Worm (Caenorhabditis elegans): Measurements from ENCODE around the gene gck-4.
A peak's percentile ranks its signal among the peaks of the same experiment; 100 is the strongest.

gck-4 gene

ce11 chrX:13697520-13697919, 20.5 kb downstream of the gck-4 start:
- TF ChIP-seq ztf-23 (GFP tag; IDR thresholded peaks at IDR 0.05) (no peak), cog-1 (tag; optimal IDR thresholded peaks at IDR 0.05) (no peak), T22C8.4 (GFP tag; IDR thresholded peaks at IDR 0.05) (no peak), flt-1 (GFP tag; IDR thresholded peaks at IDR 0.05) (0 out of 2 replicates have a peak, but pooled peaks have one; percentile 44), ref-1 (GFP tag; conservative IDR thresholded peaks at IDR 0.05) (no peak), ztf-29 (GFP tag; IDR thresholded peaks at IDR 0.05) (no peak)

ce11 chrX:13700642-13701233, 23.7 kb downstream of the gck-4 start:
- TF ChIP-seq ztf-23 (GFP tag; IDR thresholded peaks at IDR 0.05): peak; percentile 84
- TF ChIP-seq flt-1 (GFP tag; IDR thresholded peaks at IDR 0.05): peak; percentile 88
- no peak for TF ChIP-seq ref-1 (GFP tag; conservative IDR thresholded peaks at IDR 0.05)
- peak; percentile 69 for TF ChIP-seq klf-2 (GFP tag; conservative IDR thresholded peaks at IDR 0.05)
- TF ChIP-seq cog-1 (tag; optimal IDR thresholded peaks at IDR 0.05): peak; percentile 98
- peak; percentile 51 for TF ChIP-seq med-1 (GFP tag; optimal IDR thresholded peaks at IDR 0.05; ENCODE audit: insufficient read depth)
- peak; percentile 55; the same call in 1 of the 2 replicates for TF ChIP-seq T22C8.4 (GFP tag; IDR thresholded peaks at IDR 0.05)
- peak; percentile 56; the same call in 1 of the 2 replicates for TF ChIP-seq ztf-29 (GFP tag; IDR thresholded peaks at IDR 0.05)
- peak; percentile 64; the same call in 1 of the 2 replicates for TF ChIP-seq tab-1 (GFP tag; IDR thresholded peaks at IDR 0.05)

- TF ChIP-seq ztf-23 (GFP tag; IDR thresholded peaks at IDR 0.05) (no peak), med-1 (GFP tag; optimal IDR thresholded peaks at IDR 0.05; ENCODE audit: insufficient read depth) (no peak), tab-1 (GFP tag; IDR thresholded peaks at IDR 0.05) (no peak), klf-2 (GFP tag; conservative IDR thresholded peaks at IDR 0.05) (no peak), cog-1 (tag; optimal IDR thresholded peaks at IDR 0.05) (no peak), ref-1 (GFP tag; conservative IDR thresholded peaks at IDR 0.05) (no peak), flt-1 (GFP tag; IDR thresholded peaks at IDR 0.05) (no peak), ztf-29 (GFP tag; IDR thresholded peaks at IDR 0.05) (no peak), T22C8.4 (GFP tag; IDR thresholded peaks at IDR 0.05) (no peak)
These were observed 25.9 kb downstream of the gck-4 start for ce11 chrX:13702923-13703322.

- TF ChIP-seq cog-1 (tag; optimal IDR thresholded peaks at IDR 0.05) (no peak), med-1 (GFP tag; optimal IDR thresholded peaks at IDR 0.05; ENCODE audit: insufficient read depth) (no peak), ztf-29 (GFP tag; IDR thresholded peaks at IDR 0.05) (no peak), ref-1 (GFP tag; conservative IDR thresholded peaks at IDR 0.05) (no peak), flt-1 (GFP tag; IDR thresholded peaks at IDR 0.05) (no peak), T22C8.4 (GFP tag; IDR thresholded peaks at IDR 0.05) (no peak), ztf-23 (GFP tag; IDR thresholded peaks at IDR 0.05) (no peak), tab-1 (GFP tag; IDR thresholded peaks at IDR 0.05) (no peak), klf-2 (GFP tag; conservative IDR thresholded peaks at IDR 0.05) (no peak)
These were observed 29.6 kb downstream of the gck-4 start, which contains the start of gene K02D3.1 for ce11 chrX:13706607-13707006. Gene K02D3.1, plus strand, starts transcription at chrX:13706907.

- no peak for TF ChIP-seq klf-2 (GFP tag; conservative IDR thresholded peaks at IDR 0.05)
- no peak for TF ChIP-seq ztf-23 (GFP tag; IDR thresholded peaks at IDR 0.05)
- TF ChIP-seq med-1 (GFP tag; optimal IDR thresholded peaks at IDR 0.05; ENCODE audit: insufficient read depth): no peak
- no peak for TF ChIP-seq cog-1 (tag; optimal IDR thresholded peaks at IDR 0.05)
- no peak for TF ChIP-seq T22C8.4 (GFP tag; IDR thresholded peaks at IDR 0.05)
- TF ChIP-seq ztf-29 (GFP tag; IDR thresholded peaks at IDR 0.05): no peak
- no peak for TF ChIP-seq flt-1 (GFP tag; IDR thresholded peaks at IDR 0.05)
- no peak for TF ChIP-seq tab-1 (GFP tag; IDR thresholded peaks at IDR 0.05)
- TF ChIP-seq ref-1 (GFP tag; conservative IDR thresholded peaks at IDR 0.05): no peak
These were observed 32.1 kb downstream of the gck-4 start for ce11 chrX:13709060-13709459.

- TF ChIP-seq med-1 (GFP tag; optimal IDR thresholded peaks at IDR 0.05; ENCODE audit: insufficient read depth) (no peak), cog-1 (tag; optimal IDR thresholded peaks at IDR 0.05) (no peak), tab-1 (GFP tag; IDR thresholded peaks at IDR 0.05) (no peak), klf-2 (GFP tag; conservative IDR thresholded peaks at IDR 0.05) (no peak), ref-1 (GFP tag; conservative IDR thresholded peaks at IDR 0.05) (no peak), flt-1 (GFP tag; IDR thresholded peaks at IDR 0.05) (no peak)
These were observed 34.9 kb downstream of the gck-4 start, which contains the start of gene K02D3.2 for ce11 chrX:13711909-13712308. Gene K02D3.2, minus strand, starts transcription at chrX:13712009.

- no peak for TF ChIP-seq tab-1 (GFP tag; IDR thresholded peaks at IDR 0.05)
- no peak for TF ChIP-seq cog-1 (tag; optimal IDR thresholded peaks at IDR 0.05)
- TF ChIP-seq ztf-23 (GFP tag; IDR thresholded peaks at IDR 0.05): no peak
- TF ChIP-seq ref-1 (GFP tag; conservative IDR thresholded peaks at IDR 0.05): no peak
- TF ChIP-seq ztf-29 (GFP tag; IDR thresholded peaks at IDR 0.05): no peak
- TF ChIP-seq T22C8.4 (GFP tag; IDR thresholded peaks at IDR 0.05): no peak
- TF ChIP-seq flt-1 (GFP tag; IDR thresholded peaks at IDR 0.05): no peak
- no peak for TF ChIP-seq klf-2 (GFP tag; conservative IDR thresholded peaks at IDR 0.05)
- no peak for TF ChIP-seq med-1 (GFP tag; optimal IDR thresholded peaks at IDR 0.05; ENCODE audit: insufficient read depth)
These were observed 36.0 kb downstream of the gck-4 start for ce11 chrX:13712992-13713391.

- TF ChIP-seq T22C8.4 (GFP tag; IDR thresholded peaks at IDR 0.05): no peak
These were observed 36.9 kb downstream of the gck-4 start, which contains the start of gene K11E4.1 for ce11 chrX:13713857-13714256. Gene K11E4.1, plus strand, starts transcription at chrX:13714157.

ce11 chrX:13714710-13715109, 37.7 kb downstream of the gck-4 start:
- 0 out of 2 replicates have a peak, but pooled peaks have one; percentile 50 for TF ChIP-seq tab-1 (GFP tag; IDR thresholded peaks at IDR 0.05)
- 0 out of 2 replicates have a peak, but pooled peaks have one; percentile 44 for TF ChIP-seq flt-1 (GFP tag; IDR thresholded peaks at IDR 0.05)
- no peak for TF ChIP-seq T22C8.4 (GFP tag; IDR thresholded peaks at IDR 0.05)
- no peak for TF ChIP-seq klf-2 (GFP tag; conservative IDR thresholded peaks at IDR 0.05)

ce11 chrX:13716313-13716712, 39.3 kb downstream of the gck-4 start:
- peak; percentile 59; the same call in 1 of the 2 replicates for TF ChIP-seq ztf-29 (GFP tag; IDR thresholded peaks at IDR 0.05)
- no peak for TF ChIP-seq tab-1 (GFP tag; IDR thresholded peaks at IDR 0.05)
- TF ChIP-seq ztf-23 (GFP tag; IDR thresholded peaks at IDR 0.05): peak; percentile 64; the same call in 1 of the 2 replicates
